Fruit fly (Drosophila melanogaster): ENCODE results near the gene CG5112.

CG5112 gene

dm6 chr3R:25462642-25463317 is 28.5 kb upstream of the CG5112 start (continued):
- TF ChIP-seq grn (GFP tag; optimal IDR thresholded peaks at IDR 0.05), result peak; percentile 75
- no peak for TF ChIP-seq ewg (GFP tag; optimal IDR thresholded peaks at IDR 0.05)
- peak; percentile 46 for TF ChIP-seq CG17385 (GFP tag; optimal IDR thresholded peaks at IDR 0.05)
- TF ChIP-seq C15 (GFP tag; IDR thresholded peaks at IDR 0.05), result 0 out of 3 replicates have a peak, but pooled peaks have one; percentile 28
- no peak for TF ChIP-seq Trl (optimal IDR thresholded peaks at IDR 0.05)
- TF ChIP-seq Trl (GFP tag; optimal IDR thresholded peaks at IDR 0.05), result no peak
- TF ChIP-seq CG2678 (tag; optimal IDR thresholded peaks at IDR 0.05), result peak; percentile 80
- TF ChIP-seq CG2129 (GFP tag; IDR thresholded peaks at IDR 0.05; ENCODE audit: partially characterized antibody), result no peak
- no peak for TF ChIP-seq CG13287 (GFP tag; IDR thresholded peaks at IDR 0.05; ENCODE audit: partially characterized antibody)
- TF ChIP-seq CG14441 (GFP tag; IDR thresholded peaks at IDR 0.05), result peak; percentile 75
- no peak for TF ChIP-seq twi (tag; optimal IDR thresholded peaks at IDR 0.05)
- TF ChIP-seq PHDP (tag; optimal IDR thresholded peaks at IDR 0.05), result peak; percentile 53
- TF ChIP-seq CG7786 (GFP tag; optimal IDR thresholded peaks at IDR 0.05), result no peak
- TF ChIP-seq HLH4C (GFP tag; IDR thresholded peaks at IDR 0.05; ENCODE audit: partially characterized antibody), result no peak
- TF ChIP-seq Dip2 (GFP tag; IDR thresholded peaks at IDR 0.05), result no peak
- TF ChIP-seq az2 (GFP tag; optimal IDR thresholded peaks at IDR 0.05), result no peak
- peak; percentile 49 for TF ChIP-seq CG7556 (GFP tag; optimal IDR thresholded peaks at IDR 0.05)
- peak; percentile 53; the same call in 3 of the 4 replicates for TF ChIP-seq Gug (GFP tag; IDR thresholded peaks at IDR 0.05)
- TF ChIP-seq vfl (GFP tag; optimal IDR thresholded peaks at IDR 0.05), result no peak
- no peak for TF ChIP-seq Dref (GFP tag; IDR thresholded peaks at IDR 0.05)
- TF ChIP-seq CG17359 (tag; optimal IDR thresholded peaks at IDR 0.05), result peak; percentile 56
- no peak for TF ChIP-seq CG5180 (GFP tag; optimal IDR thresholded peaks at IDR 0.05)
- no peak; the same call in 1 of the 2 replicates for TF ChIP-seq danr (GFP tag; IDR thresholded peaks at IDR 0.05)
- TF ChIP-seq nmo (GFP tag; optimal IDR thresholded peaks at IDR 0.05), result peak; percentile 31
- TF ChIP-seq CG17361 (GFP tag; IDR thresholded peaks at IDR 0.05), result peak; percentile 63
- no peak for TF ChIP-seq CG7271 (tag; optimal IDR thresholded peaks at IDR 0.05)
- peak; percentile 30 for TF ChIP-seq CG10979 (tag; optimal IDR thresholded peaks at IDR 0.05)
- no peak for TF ChIP-seq crol (GFP tag; IDR thresholded peaks at IDR 0.05)
- no peak for TF ChIP-seq CG11456 (GFP tag; IDR thresholded peaks at IDR 0.05)
- peak; percentile 7 for TF ChIP-seq fd96Cb (tag; optimal IDR thresholded peaks at IDR 0.05)
- no peak for TF ChIP-seq gt (GFP tag; IDR thresholded peaks at IDR 0.05)
- peak; percentile 79 for TF ChIP-seq stc (GFP tag; IDR thresholded peaks at IDR 0.05)
- TF ChIP-seq Sox102F (GFP tag; optimal IDR thresholded peaks at IDR 0.05), result peak; percentile 34
- no peak for TF ChIP-seq luna (GFP tag; optimal IDR thresholded peaks at IDR 0.05)
- TF ChIP-seq crc (GFP tag; optimal IDR thresholded peaks at IDR 0.05), result no peak
- no peak for TF ChIP-seq unc-4 (GFP tag; IDR thresholded peaks at IDR 0.05; ENCODE audit: partially characterized antibody)
- TF ChIP-seq CG10565 (GFP tag; optimal IDR thresholded peaks at IDR 0.05), result no peak
- TF ChIP-seq Sox100B (GFP tag; optimal IDR thresholded peaks at IDR 0.05), result peak; percentile 57
- peak; percentile 40 for TF ChIP-seq CG12769 (tag; optimal IDR thresholded peaks at IDR 0.05)
- no peak for TF ChIP-seq CG6175 (GFP tag; IDR thresholded peaks at IDR 0.05)
- peak; percentile 67 for TF ChIP-seq lab (GFP tag; optimal IDR thresholded peaks at IDR 0.05)
- no peak for TF ChIP-seq pb (GFP tag; optimal IDR thresholded peaks at IDR 0.05)
- TF ChIP-seq Hr3 (GFP tag; optimal IDR thresholded peaks at IDR 0.05), result peak; percentile 0
- TF ChIP-seq CG16815 (GFP tag; optimal IDR thresholded peaks at IDR 0.05), result no peak
- peak; percentile 5 for TF ChIP-seq CG8388 (GFP tag; optimal IDR thresholded peaks at IDR 0.05)
- peak; percentile 71 for TF ChIP-seq gem (tag; optimal IDR thresholded peaks at IDR 0.05)
- peak; percentile 71 for TF ChIP-seq CG11504 (tag; optimal IDR thresholded peaks at IDR 0.05)
- no peak for TF ChIP-seq bowl (GFP tag; IDR thresholded peaks at IDR 0.05)
- TF ChIP-seq CG10462 (GFP tag; optimal IDR thresholded peaks at IDR 0.05), result no peak
- TF ChIP-seq CG33557 (GFP tag; optimal IDR thresholded peaks at IDR 0.05), result no peak
